Fruit fly (Drosophila melanogaster) whole organism, prepupa: ENCODE measurements around the gene CG15468.

ENCODE experiments used
- CG11902 ChIP-seq: fragments of 200-800 bp; sonication (Bioruptor generic); optimal IDR thresholded peaks from 3 replicates; lab custom pipeline; 2016; ENCODE audit warnings: missing biosample characterization, missing genetic modification characterization
- CG6854 ChIP-seq: fragments of 200-800 bp; sonication (Bioruptor generic); optimal IDR thresholded peaks from 2 replicates; lab custom pipeline; 2017; ENCODE audit warnings: missing biosample characterization, mild to moderate bottlenecking, missing genetic modification characterization
- Ets96B ChIP-seq: fragments of 200-800 bp; optimal IDR thresholded peaks from 2 replicates; lab custom pipeline; 2019; ENCODE audit warnings: missing biosample characterization, mild to moderate bottlenecking, missing genetic modification characterization, moderate library complexity
- Gug ChIP-seq: fragments of 200-800 bp; sonication (Bioruptor generic); IDR thresholded peaks from 2 replicates; pipeline ENCODE4 v1.3.6; 2022; ENCODE audit warnings: missing biosample characterization, missing genetic modification characterization
- acj6 ChIP-seq: fragments of 200-800 bp; sonication (Bioruptor generic); optimal IDR thresholded peaks from 3 replicates; lab custom pipeline; 2016; ENCODE audit warnings: missing biosample characterization, missing genetic modification characterization
- eg ChIP-seq: fragments of 200-800 bp; sonication (Bioruptor generic); IDR thresholded peaks from 3 replicates; pipeline ENCODE4 v1.3.6; 2022; ENCODE audit warnings: missing biosample characterization, missing genetic modification characterization
- fkh ChIP-seq: fragments of 200-800 bp; sonication (Bioruptor generic); optimal IDR thresholded peaks from 3 replicates; lab custom pipeline; 2017; ENCODE audit warnings: missing biosample characterization, mild to moderate bottlenecking, missing genetic modification characterization, moderate library complexity
- svp ChIP-seq: fragments of 200-800 bp; sonication (Bioruptor generic); peaks from one replicate; lab custom pipeline; 2016; ENCODE audit warnings: missing biosample characterization, missing genetic modification characterization

- TF ChIP-seq CG6854 (GFP tag; lab: Kevin White, UChicago) (no peak), acj6 (GFP tag; lab: Kevin White, UChicago) (no peak), fkh (no peak), Ets96B (tag; lab: Kevin White, UChicago) (no peak), CG11902 (no peak), svp (no peak), eg (GFP tag; lab: Robert Waterston, UW) (no peak), Gug (GFP tag; lab: Robert Waterston, UW) (no peak)
These were observed 36.2 kb upstream of the CG15468 start, which contains the start of gene CG12680 for dm6 chrX:4997141-4997540.
